Fruit fly (Drosophila melanogaster): ENCODE data around the gene CG14151.

The CG14151 gene

dm6 chr3L:10659993-10660743 lies 31.9 kb upstream of the CG14151 start:
- no peak for TF ChIP-seq noc (tag; optimal IDR thresholded peaks at IDR 0.05)

DNA sequence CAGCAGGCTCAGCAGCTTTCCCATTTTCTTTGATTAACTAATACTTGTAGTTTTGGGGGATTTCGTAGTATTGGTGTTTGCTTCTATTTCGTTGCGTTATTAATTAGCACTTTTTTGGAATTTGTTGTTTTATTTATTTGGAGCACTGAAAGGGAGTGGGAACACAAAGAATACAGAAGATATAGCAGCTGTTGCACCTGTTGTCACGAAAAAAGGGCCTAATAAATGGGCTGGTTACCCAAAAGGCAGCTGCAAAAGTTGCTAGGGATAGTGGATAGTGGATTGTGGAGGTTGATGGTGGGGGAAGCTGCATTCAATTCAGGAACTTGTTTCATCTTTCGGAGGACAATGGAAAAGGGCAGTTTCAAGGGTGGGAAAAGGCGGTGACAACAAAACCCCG lies 31.2 kb upstream of the CG14151 start:
- no peak for TF ChIP-seq noc (tag; optimal IDR thresholded peaks at IDR 0.05)

DNA sequence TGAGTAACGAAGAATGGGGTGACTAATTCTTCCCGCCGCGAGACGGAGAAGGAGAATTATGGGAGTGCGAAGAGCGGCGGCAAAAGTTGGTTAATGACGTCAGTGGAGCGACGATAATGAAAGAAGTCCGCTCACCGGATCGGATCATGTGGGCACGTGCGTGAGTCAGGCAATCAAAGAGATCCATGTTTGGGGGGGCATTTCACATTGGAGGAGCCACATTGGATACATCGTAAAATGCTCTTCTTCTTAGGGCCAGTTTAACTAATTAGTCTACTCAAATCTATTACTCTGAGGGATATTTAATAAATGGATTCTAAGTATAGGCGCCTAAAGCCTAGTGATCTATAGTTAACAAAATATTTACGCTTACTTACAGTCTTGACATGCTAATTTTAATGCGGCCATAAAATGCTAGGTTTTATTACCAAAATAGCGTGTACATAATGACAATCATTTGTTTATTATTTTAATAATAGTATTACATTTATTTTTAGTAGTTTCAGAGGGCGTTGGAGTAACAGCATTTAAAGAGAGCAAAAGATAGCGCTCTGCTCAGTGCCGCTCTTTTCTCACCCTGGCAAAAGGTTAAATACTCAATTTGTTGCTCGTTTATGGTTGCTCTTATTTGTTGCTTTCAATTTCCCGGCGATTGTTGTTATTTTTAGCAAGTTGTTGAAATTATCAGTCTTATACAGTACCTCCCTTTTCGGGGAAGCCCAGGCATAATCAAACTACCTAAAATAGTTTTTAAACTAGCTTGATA lies 30.3 kb upstream of the CG14151 start:
- TF ChIP-seq noc (tag; optimal IDR thresholded peaks at IDR 0.05): no peak

DNA sequence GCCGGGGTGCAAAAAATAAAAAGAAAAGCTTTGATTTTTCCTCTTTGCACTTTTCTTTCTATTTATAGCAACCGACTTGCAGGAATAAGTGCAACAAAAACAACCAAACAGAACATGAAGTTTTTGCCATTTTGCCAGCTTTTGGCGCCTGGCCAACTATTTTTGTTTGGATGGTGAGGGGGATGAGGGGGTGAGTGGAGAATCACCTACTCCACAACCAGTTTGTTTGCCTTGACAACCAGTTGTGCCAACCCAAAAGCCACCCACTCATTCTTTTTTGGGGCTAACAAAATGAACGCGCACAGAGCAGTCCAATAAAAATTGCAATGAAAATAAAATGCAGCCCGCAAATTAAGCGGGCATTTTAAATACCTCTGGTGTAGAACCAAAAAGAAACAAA lies 29.0 kb upstream of the CG14151 start:
- no peak for TF ChIP-seq noc (tag; optimal IDR thresholded peaks at IDR 0.05)

- peak; percentile 20 for TF ChIP-seq noc (tag; optimal IDR thresholded peaks at IDR 0.05)
Observed at dm6 chr3L:10656451-10657198, 28.3 kb upstream of the CG14151 start.

DNA sequence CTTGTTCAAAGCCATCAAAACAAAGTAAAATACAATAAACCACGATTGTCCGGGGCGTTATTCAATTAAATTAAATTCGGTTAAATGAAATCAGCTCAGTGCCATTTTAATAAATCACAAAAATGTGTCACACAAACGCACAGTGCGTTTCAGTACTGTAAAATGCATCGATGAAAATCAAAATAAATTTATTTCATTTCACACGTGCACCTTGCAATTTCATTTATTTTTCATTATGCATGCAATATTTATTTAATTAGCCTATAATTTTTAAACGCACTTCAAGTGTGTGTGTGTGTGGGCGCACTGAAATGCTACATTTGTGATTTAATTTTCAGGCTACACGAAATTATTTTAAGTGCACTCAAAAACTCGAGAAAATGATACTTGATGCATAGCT lies 26.2 kb upstream of the CG14151 start:
- no peak for TF ChIP-seq noc (tag; optimal IDR thresholded peaks at IDR 0.05)

DNA sequence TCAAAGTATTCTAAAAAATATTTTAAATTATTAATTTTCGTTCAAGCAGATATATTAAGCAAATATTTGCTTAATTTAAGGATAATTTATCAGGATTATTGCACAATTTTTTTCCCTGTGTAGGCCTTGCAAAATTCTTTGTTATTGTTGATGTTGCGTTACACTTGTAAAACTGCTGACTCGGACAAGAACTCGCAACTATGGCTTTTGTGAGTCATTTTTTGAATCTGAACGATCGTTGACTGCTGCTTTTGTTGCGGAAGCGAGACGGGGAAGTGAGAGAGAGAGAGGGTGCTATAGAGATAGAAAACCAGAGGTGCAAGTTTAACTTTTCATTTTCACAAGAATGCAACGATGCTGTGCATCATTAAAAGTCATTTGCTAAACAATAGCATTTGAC lies 24.2 kb upstream of the CG14151 start:
- TF ChIP-seq noc (tag; optimal IDR thresholded peaks at IDR 0.05): no peak

dm6 chr3L:10651271-10651670 lies 23.0 kb upstream of the CG14151 start:
- no peak for TF ChIP-seq noc (tag; optimal IDR thresholded peaks at IDR 0.05)

DNA sequence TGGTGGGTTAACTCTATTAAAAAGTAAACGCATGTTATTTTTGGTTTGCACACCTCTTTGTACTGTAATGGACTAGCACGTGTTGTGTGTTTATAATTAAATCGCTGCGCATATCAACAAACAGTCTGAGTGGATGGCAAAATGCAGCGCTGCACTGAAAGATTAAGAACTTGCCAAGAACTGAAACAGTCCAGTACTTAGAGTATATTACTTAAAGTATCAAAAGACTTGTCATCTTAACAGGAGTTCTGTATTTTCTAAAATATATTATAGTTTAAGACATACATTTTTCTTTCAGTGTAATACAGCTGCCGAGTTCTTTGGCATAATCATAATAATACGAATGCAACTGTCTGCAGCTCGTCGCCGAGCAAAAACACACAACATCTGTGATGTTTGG lies 20.1 kb upstream of the CG14151 start:
- TF ChIP-seq noc (tag; optimal IDR thresholded peaks at IDR 0.05): no peak

dm6 chr3L:10647158-10647557 lies 18.9 kb upstream of the CG14151 start:
- TF ChIP-seq noc (tag; optimal IDR thresholded peaks at IDR 0.05): no peak

DNA sequence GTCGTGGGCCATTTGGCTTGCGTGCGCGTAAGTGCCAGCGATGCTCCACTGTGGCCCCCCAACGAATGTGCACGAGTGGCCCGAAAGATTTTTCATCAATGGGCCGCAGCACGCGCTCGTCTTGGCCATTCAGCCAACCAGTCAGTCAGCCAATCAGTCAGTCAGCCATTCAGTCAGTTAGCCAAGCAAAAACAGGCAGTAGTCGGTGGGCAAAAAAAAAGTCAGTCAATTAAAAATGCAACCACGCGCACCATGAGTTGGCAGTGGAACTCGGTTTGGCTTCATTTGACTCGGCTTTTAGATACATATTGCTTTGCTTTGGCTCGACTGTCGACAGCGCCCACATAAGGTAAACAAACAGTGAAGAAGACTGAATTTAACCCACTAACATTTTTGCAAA lies 17.7 kb upstream of the CG14151 start:
- no peak for TF ChIP-seq noc (tag; optimal IDR thresholded peaks at IDR 0.05)

dm6 chr3L:10643228-10643627 lies 14.9 kb upstream of the CG14151 start, which contains the start of gene CG14153:
Gene CG14153 (plus strand): TSS chr3L:10643528.
- TF ChIP-seq noc (tag; optimal IDR thresholded peaks at IDR 0.05): no peak

DNA sequence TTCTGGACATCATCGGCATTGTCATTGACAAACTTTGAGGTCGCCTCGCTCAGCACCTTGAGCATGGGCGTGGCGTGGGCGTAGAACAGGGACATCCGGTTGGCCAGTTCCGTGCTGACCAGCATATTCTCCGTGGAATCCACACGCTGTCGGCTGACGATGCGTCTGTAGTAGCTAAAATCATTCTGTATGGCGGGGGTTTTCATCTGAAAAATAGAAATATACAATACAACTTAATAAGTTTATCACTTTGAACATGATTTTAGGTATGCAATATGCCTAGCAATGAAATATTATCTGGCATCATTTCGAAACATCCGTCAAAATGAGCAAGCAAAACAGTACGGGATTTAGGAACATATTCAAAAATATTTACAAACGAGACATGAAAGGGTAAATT lies 13.3 kb upstream of the CG14151 start, which contains the start of gene CG14154:
Gene CG14154 (plus strand): TSS at position 301 of the 400 bp plus-strand sequence.
- no peak for TF ChIP-seq noc (tag; optimal IDR thresholded peaks at IDR 0.05)

- TF ChIP-seq noc (tag; optimal IDR thresholded peaks at IDR 0.05): no peak
Observed at dm6 chr3L:10639440-10639839, 11.2 kb upstream of the CG14151 start, which contains the start of gene CG18628. Gene CG18628 (plus strand): TSS chr3L:10639740.

DNA sequence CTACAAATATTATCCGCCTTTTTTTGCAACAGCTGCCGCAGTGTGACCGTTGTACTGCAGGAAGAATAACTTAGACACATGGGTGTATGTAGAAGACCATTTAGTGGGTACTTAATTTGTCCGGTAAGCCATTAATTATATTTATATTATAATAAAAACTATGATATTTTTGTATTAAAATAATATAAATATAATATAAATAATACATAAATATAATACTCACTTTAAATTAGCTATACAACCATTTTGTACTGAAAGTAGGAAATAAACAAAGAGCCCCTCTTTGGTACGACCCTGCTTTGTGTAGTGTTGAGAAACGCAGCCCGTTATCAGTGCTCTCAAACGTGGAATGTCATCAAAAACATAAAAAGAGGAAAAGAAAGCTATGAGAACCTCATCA lies 9.5 kb upstream of the CG14151 start, which contains the start of gene Cnep1r2:
Gene Cnep1r2 (plus strand): TSS at position 328 of the 400 bp plus-strand sequence.
- peak; percentile 94 for TF ChIP-seq noc (tag; optimal IDR thresholded peaks at IDR 0.05)

DNA sequence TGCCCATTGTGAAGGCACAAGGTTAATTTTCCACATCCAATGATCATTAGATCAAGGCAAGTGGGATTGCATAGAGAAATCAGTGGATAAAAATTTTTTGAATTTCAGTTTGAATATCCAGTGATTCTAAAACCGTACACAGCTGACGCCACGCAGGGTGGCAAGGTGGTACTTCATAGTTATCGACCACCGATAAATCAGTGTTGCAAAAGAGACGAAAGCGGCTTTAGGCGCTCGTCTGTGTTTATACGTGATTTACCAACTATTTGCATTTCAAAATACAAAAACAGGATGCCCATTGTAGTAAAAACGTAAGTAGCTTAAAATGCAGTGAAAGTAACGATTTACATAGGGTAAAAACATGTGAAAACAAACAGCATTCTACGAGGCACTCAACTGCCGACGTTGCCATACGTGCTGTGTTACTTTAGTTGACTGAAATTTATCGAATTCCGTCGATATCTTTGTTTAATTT lies 2.6 kb upstream of the CG14151 start, which contains the start of the genes CG42535, CG34001 and hay:
Gene CG42535 (minus strand): TSS at position 51 of the 475 bp plus-strand sequence.
Gene CG34001 (plus strand): TSS at position 195 of the 475 bp plus-strand sequence.
Gene hay (plus strand): TSS at position 195 of the 475 bp plus-strand sequence.
- no peak for TF ChIP-seq noc (tag; optimal IDR thresholded peaks at IDR 0.05)
